Worm (Caenorhabditis elegans) whole organism, L1 larva: ENCODE measurements around the gene rpb-12.

ENCODE experiments used
- blmp-1 ChIP-seq: fragments of 150-350 bp; optimal IDR thresholded peaks from 2 replicates; lab custom pipeline; 2014; ENCODE audit warnings: missing biosample characterization, missing genetic modification characterization
- ceh-8 ChIP-seq: fragments of 200-800 bp; sonication (Bioruptor generic); optimal IDR thresholded peaks from 2 replicates; lab custom pipeline; 2018; ENCODE audit warnings: mild to moderate bottlenecking, missing genetic modification characterization, moderate library complexity, missing compliant biosample characterization
- dpl-1 ChIP-seq, 3 experiments: fragments of 150-350 bp in 2 of 3; sonication (generic microtip) in 1 of 3; optimal IDR thresholded peaks; 2 replicates each; lab custom pipeline; 2014 to 2017; ENCODE audit warnings: missing biosample characterization in 3 of 3, missing genetic modification characterization in 3 of 3, missing genetic modification reagents in 3 of 3
- elt-2 ChIP-seq: sonication (generic microtip); optimal IDR thresholded peaks from 2 replicates; lab custom pipeline; 2016; ENCODE audit warnings: missing genetic modification characterization, mild to moderate bottlenecking, inconsistent platforms, missing compliant biosample characterization, missing genetic modification reagents
- fkh-4 ChIP-seq: sonication (generic microtip); optimal IDR thresholded peaks from 2 replicates; lab custom pipeline; 2016; ENCODE audit warnings: missing compliant biosample characterization, missing genetic modification characterization, borderline replicate concordance
- hlh-17 ChIP-seq: fragments of 200-800 bp; sonication (Bioruptor generic); optimal IDR thresholded peaks from 2 replicates; lab custom pipeline; 2018; ENCODE audit warnings: missing genetic modification characterization, mild to moderate bottlenecking, missing compliant biosample characterization, moderate library complexity, borderline replicate concordance
- jun-1 ChIP-seq: fragments of 150-350 bp; optimal IDR thresholded peaks from 2 replicates; lab custom pipeline; 2014; ENCODE audit warnings: missing biosample characterization, missing genetic modification reagents, missing genetic modification characterization
- nhr-28 ChIP-seq: fragments of 150-350 bp; optimal IDR thresholded peaks from 2 replicates; lab custom pipeline; 2014; ENCODE audit warnings: missing biosample characterization, missing genetic modification characterization
- nhr-71 ChIP-seq: sonication (generic microtip); optimal IDR thresholded peaks from 2 replicates; lab custom pipeline; 2016; ENCODE audit warnings: mild to moderate bottlenecking, missing genetic modification characterization, moderate library complexity, missing compliant biosample characterization
- unc-62 ChIP-seq: fragments of 150-350 bp; optimal IDR thresholded peaks from 2 replicates; lab custom pipeline; 2014; ENCODE audit warnings: missing biosample characterization, missing genetic modification reagents, missing genetic modification characterization

DNA sequence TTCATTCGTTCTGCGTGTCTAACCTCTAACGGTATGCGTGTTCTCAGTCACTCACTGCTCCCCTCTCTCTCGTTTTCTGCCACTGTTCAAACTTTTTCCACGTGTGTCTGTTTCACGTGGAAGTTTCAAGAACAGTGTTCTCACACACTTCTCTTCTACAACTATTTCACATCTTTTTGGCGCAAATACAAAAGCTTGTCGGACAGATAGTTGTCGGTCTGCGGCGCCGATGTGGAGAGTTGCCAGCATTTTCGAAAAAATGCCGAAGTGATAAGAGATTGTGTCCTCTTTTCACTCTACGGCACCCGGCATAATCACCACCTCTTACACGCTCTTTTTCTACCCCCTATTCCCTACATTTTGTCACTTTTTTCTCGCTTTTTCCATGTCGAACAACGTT, 28.3 kb downstream of the rpb-12 start:
- TF ChIP-seq dpl-1 (GFP tag; optimal IDR thresholded peaks at IDR 0.05; lab: Kevin White, UChicago) (no peak), jun-1 (no peak), ceh-8 (no peak), hlh-17 (GFP tag; lab: Kevin White, UChicago) (no peak), nhr-28 (tag; lab: Kevin White, UChicago) (no peak), elt-2 (peak; percentile 41), unc-62 (GFP tag; lab: Kevin White, UChicago) (no peak), blmp-1 (tag; lab: Kevin White, UChicago) (no peak), nhr-71 (tag; lab: Kevin White, UChicago) (no peak), fkh-4 (tag; lab: Kevin White, UChicago) (no peak)
